Worm (Caenorhabditis elegans): ENCODE measurements around the gene R01E6.2.

Gene R01E6.2

DNA sequence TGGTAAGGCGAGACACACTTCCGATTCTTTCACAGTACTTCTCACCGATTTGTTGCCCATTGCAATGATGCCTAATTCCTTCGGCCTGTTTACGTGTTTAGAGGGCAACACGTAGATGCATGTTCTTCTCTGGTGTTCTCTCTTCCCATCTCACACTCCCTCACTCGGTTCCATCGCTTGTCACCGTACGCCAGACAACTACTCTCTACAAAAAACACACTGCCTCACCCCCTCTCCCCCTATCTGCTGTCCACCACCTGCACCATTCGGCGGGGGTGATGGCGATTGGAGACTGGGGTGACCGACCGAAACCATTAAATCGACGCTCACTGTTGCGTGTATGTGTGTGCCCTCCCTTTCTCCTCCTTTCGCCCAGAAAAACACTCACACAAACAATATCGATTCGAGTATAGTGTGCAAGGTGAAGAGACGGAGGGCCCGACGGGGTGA is 17.6 kb upstream of the R01E6.2 start:
- TF ChIP-seq unc-62 (GFP tag; optimal IDR thresholded peaks at IDR 0.05), result no peak

ce11 chrX:13581820-13582219 is 15.5 kb upstream of the R01E6.2 start, which contains the start of gene F54B11.10:
TSS of gene F54B11.10 (plus strand) at chrX:13582120.
- no peak for TF ChIP-seq unc-62 (GFP tag; optimal IDR thresholded peaks at IDR 0.05)

DNA sequence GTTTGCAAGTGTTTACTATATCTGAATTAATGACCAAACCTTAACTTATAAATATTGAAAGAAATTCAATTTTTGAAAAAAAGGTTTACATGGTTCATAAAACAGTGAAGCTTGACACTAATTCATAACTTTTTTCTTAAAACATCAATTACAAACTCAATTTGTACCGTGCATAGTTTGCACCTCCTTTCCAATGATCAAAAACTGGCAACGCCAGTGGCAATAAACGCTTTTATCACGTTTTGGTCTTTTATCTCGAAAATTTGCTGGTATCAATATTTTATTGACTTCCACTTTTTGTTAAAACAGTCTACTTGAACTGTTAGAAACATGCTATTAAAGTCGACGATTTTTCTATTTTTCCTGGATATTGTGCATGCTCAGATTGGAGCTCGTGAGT is 12.1 kb upstream of the R01E6.2 start, which contains the start of gene F54B11.11:
Gene F54B11.11 (plus strand): TSS at position 301 of the 400 bp plus-strand sequence.
- TF ChIP-seq unc-62 (GFP tag; optimal IDR thresholded peaks at IDR 0.05), result no peak

- TF ChIP-seq unc-62 (GFP tag; optimal IDR thresholded peaks at IDR 0.05), result no peak
These were observed 7.7 kb upstream of the R01E6.2 start for ce11 chrX:13574029-13574428.

DNA sequence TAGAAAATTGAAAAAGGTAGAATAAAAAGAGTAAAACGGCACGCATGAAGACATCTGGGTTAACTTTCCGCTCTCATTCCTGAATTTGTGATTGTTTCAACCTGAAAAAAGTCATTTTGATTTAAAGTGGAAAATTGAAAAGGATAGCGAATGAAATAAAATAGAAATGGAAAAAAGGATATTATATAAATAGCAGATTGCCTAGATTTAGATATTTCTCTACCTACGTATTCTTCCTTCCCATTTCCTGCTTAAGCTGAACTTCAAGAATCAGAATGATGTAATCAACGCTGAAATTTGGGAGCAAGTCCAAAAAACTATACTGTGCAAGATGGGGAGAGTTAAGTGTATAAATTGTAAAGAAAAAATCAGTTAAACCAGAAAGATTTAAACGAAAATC is 3.5 kb upstream of the R01E6.2 start, which contains the start of gene R01E6.7:
Gene R01E6.7 (minus strand): TSS at position 101 of the 400 bp plus-strand sequence.
- no peak for TF ChIP-seq unc-62 (GFP tag; optimal IDR thresholded peaks at IDR 0.05)

DNA sequence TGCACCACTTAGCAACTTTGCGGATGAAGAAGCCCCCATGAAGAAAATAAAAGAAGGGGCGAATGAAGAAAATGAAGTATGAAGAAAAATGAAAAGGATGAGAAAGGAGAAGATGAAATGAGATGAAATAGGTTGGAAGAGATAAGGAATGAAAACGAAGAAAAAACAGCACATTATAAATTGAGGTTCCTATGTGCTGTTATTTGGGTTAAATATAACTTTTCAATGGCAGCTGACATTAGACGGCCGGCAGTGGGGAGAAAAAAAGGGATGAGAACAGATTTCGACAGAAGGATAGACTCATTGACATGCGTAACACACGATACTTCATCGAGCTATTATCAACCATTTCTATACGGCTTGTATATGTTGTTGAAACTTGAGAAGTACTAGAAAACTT is 4.4 kb downstream of the R01E6.2 start:
- no peak for TF ChIP-seq unc-62 (GFP tag; optimal IDR thresholded peaks at IDR 0.05)

- no peak for TF ChIP-seq unc-62 (GFP tag; optimal IDR thresholded peaks at IDR 0.05)
These were observed 7.7 kb downstream of the R01E6.2 start for ce11 chrX:13558667-13559066.

ce11 chrX:13556066-13556465 is 10.3 kb downstream of the R01E6.2 start, which contains the start of gene glb-20:
TSS of gene glb-20 (minus strand) at chrX:13556166.
- no peak for TF ChIP-seq unc-62 (GFP tag; optimal IDR thresholded peaks at IDR 0.05)

DNA sequence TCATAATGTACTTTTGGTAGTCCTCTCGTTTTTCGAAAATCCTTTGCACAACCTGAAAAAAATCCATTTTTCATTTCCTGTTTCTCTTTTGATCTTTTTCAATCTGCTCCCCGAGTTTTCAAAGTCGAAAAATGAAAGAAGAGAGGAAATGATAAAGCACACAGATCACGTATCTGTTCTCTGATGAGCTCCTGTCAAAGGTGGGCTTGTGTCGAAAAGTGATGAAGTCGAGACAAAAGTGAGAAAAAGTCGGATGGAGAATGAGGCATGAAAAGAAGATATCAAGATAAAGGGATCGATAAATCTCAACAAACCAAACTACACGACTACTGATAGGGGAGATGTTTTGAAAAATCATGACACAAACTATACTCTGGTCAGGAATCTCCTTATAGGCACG is 11.2 kb downstream of the R01E6.2 start:
- TF ChIP-seq unc-62 (GFP tag; optimal IDR thresholded peaks at IDR 0.05), result no peak

ce11 chrX:13550890-13551289 is 15.4 kb downstream of the R01E6.2 start, which contains the start of gene odr-1:
TSS of gene odr-1 (minus strand) at chrX:13550990.
- no peak for TF ChIP-seq unc-62 (GFP tag; optimal IDR thresholded peaks at IDR 0.05)

DNA sequence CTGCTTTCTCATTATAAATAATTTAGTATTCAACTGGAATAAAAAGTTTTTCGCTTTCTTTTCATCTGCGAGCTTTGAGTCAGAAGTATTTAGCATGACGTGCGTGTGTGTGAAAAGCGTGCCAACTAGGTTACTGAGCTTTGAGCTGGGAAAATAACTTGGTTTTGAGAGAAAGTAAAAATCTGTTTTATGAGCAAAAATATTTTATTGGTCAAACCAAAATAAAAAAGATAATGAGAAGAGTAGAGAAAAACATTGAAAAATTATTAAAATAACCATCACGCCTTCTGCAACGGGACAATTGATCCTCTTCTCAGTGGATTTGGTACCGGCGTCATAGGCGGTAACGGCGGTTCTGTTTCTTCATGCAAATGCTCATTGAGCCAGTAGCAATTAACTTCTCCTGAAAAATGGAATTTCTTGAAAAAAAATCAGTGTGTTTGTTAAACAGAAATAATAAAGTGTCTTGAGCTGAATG is 21.8 kb downstream of the R01E6.2 start:
- TF ChIP-seq unc-62 (GFP tag; optimal IDR thresholded peaks at IDR 0.05), result no peak

DNA sequence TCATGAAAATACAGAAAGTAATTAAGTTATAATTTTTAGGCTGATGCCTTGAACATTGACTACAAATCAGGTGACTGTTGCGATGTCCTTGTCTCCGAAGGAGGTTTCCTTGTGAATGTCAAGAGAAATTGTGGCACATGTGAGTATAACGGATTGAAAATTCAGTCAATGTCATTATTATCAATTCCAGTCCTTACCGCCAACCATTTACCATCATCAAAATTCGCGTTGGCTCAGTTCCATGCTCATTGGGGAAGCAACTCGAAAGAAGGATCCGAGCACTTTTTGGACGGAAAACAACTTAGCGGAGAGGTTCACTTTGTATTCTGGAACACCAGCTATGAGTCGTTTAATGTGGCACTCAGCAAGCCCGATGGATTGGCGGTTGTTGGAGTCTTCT is 23.0 kb downstream of the R01E6.2 start:
- TF ChIP-seq unc-62 (GFP tag; optimal IDR thresholded peaks at IDR 0.05), result no peak

DNA sequence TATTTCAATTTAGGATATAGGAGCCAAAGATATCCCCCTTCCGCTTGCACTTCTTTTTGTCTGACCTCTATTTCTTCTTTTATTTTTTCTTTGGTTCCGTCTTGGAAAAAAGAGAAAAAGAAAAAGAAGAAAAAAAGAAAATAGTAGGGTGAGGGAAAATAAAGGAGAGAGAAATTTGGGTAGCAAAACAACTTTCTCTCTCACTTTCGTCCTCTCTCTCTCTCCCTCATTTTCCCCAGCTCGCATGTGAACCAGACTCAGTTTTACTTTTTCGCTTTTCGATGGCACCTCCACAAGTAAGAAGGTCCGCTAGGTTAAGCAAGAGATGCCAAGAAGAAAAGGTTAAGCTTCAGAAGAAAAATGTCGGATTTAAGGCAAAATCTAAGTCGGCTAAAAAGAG is 23.6 kb downstream of the R01E6.2 start:
- TF ChIP-seq unc-62 (GFP tag; optimal IDR thresholded peaks at IDR 0.05), result no peak

DNA sequence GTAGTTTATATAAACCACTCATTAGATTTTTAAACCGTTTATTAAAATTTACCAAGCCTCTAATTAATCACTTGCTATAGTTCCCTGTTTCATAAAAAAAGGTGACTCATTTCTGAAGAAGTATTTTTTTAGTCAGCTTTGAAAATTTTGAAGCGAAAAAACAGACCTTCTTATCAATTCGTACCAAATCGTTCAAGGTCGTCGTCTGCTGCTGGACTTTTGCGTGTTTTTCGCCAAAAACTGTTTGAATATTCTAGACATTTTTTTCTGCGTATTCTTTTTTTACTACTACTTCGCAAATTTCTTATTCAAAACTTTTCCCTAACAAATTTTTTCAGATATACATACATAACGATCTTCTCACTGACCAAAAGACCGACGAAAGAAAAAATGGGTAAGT is 24.1 kb downstream of the R01E6.2 start, which contains the start of gene cah-4:
Gene cah-4 (plus strand): TSS at position 339 of the 400 bp plus-strand sequence.
- TF ChIP-seq unc-62 (GFP tag; optimal IDR thresholded peaks at IDR 0.05), result no peak

- TF ChIP-seq unc-62 (GFP tag; optimal IDR thresholded peaks at IDR 0.05), result no peak
These were observed 25.0 kb downstream of the R01E6.2 start for ce11 chrX:13541335-13541734.

ce11 chrX:13539701-13540100 is 26.6 kb downstream of the R01E6.2 start:
- no peak for TF ChIP-seq unc-62 (GFP tag; optimal IDR thresholded peaks at IDR 0.05)

DNA sequence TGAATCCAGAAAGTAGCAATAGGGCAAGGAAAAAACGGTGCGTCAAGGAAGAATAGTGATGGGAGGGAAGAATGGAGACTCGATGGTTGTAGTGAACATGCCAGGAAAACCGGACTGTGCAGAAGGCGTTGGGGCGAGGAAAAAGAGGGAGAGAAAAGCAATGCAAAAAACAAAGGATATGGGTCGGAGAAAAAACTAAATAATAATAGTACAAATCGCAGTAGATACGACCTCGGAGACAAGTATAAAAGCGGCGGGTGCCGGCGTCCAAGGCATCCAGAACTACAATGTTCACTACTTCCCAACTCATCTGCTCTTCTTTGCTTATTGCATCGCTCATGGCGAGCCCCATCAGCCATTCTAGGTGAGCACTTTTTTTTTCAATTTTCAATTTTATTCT is 29.6 kb downstream of the R01E6.2 start, which contains the start of gene R01E6.5:
Gene R01E6.5 (plus strand): TSS at position 301 of the 400 bp plus-strand sequence.
- TF ChIP-seq unc-62 (GFP tag; optimal IDR thresholded peaks at IDR 0.05), result no peak
